Fruit fly (Drosophila melanogaster) whole organism, adult: ENCODE results near the gene Ilp8.

Source experiments
- CG11617 ChIP-seq: fragments of 200-800 bp; sonication (Bioruptor generic); optimal IDR thresholded peaks from 2 replicates; lab custom pipeline; 2017; ENCODE audit warnings: mild to moderate bottlenecking, missing biosample characterization, missing genetic modification reagents, missing genetic modification characterization
- CG33017 ChIP-seq: fragments of 200-800 bp; sonication (Bioruptor generic); optimal IDR thresholded peaks from 2 replicates; lab custom pipeline; 2018; ENCODE audit warnings: missing biosample characterization, mild to moderate bottlenecking, missing genetic modification characterization, moderate library complexity
- CG5204 ChIP-seq: fragments of 200-800 bp; sonication (Bioruptor generic); optimal IDR thresholded peaks from 2 replicates; lab custom pipeline; 2016; ENCODE audit warnings: missing biosample characterization, missing genetic modification characterization
- CG7045 ChIP-seq: fragments of 200-800 bp; sonication (Bioruptor generic); optimal IDR thresholded peaks from 2 replicates; lab custom pipeline; 2017; ENCODE audit warnings: missing biosample characterization, mild to moderate bottlenecking, missing genetic modification characterization
- CG7101 ChIP-seq: fragments of 200-800 bp; sonication (Bioruptor generic); optimal IDR thresholded peaks from 2 replicates; lab custom pipeline; 2018; ENCODE audit warnings: missing biosample characterization, mild to moderate bottlenecking, missing genetic modification characterization, moderate library complexity
- Mnt ChIP-seq: fragments of 200-800 bp; sonication (Bioruptor generic); optimal IDR thresholded peaks from 2 replicates; lab custom pipeline; 2016; ENCODE audit warnings: missing biosample characterization, mild to moderate bottlenecking, missing genetic modification characterization
- bab1 ChIP-seq: fragments of 200-800 bp; sonication (Bioruptor generic); optimal IDR thresholded peaks from 3 replicates; lab custom pipeline; 2019; ENCODE audit warnings: missing biosample characterization, mild to moderate bottlenecking, missing genetic modification characterization, moderate library complexity
- cic ChIP-seq: fragments of 200-800 bp; sonication (Bioruptor generic); optimal IDR thresholded peaks from 2 replicates; lab custom pipeline; 2017; ENCODE audit warnings: missing biosample characterization, mild to moderate bottlenecking, missing genetic modification characterization, moderate library complexity
- kay ChIP-seq: fragments of 200-800 bp; sonication (Bioruptor generic); peaks from one replicate; lab custom pipeline; 2016; ENCODE audit warnings: missing biosample characterization, missing genetic modification characterization, borderline replicate concordance
- pad ChIP-seq: fragments of 200-800 bp; sonication (Bioruptor generic); optimal IDR thresholded peaks from 3 replicates; lab custom pipeline; 2017; ENCODE audit warnings: missing biosample characterization, missing genetic modification characterization, mild to moderate bottlenecking, moderate library complexity, missing genetic modification reagents
- tj ChIP-seq: fragments of 200-800 bp; sonication (Bioruptor generic); optimal IDR thresholded peaks from 3 replicates; lab custom pipeline; 2017; ENCODE audit warnings: missing biosample characterization, mild to moderate bottlenecking, missing genetic modification characterization, moderate library complexity

dm6 chr3L:17045431-17046238 lies 13.8 kb upstream of the Ilp8 start, which contains the start of gene TpnC73F:
- TF ChIP-seq CG11617 (GFP tag; lab: Kevin White, UChicago) (no peak), cic (GFP tag; lab: Kevin White, UChicago) (no peak), pad (no peak), bab1 (GFP tag; lab: Kevin White, UChicago) (no peak), CG33017 (tag; lab: Kevin White, UChicago) (no peak), CG7045 (no peak), Mnt (no peak), tj (no peak), CG7101 (tag; lab: Kevin White, UChicago) (no peak), CG5204 (GFP tag; lab: Kevin White, UChicago) (no peak), kay (GFP tag; lab: Kevin White, UChicago) (no peak)
